Worm (Caenorhabditis elegans): ENCODE measurements around the gene best-17.

ce11 chrIII:609549-609948 lies at the start of gene best-17:
- TF ChIP-seq nhr-77 (tag; optimal IDR thresholded peaks at IDR 0.05) (no peak), ztf-4 (tag; optimal IDR thresholded peaks at IDR 0.05) (no peak), sea-2 (GFP tag; optimal IDR thresholded peaks at IDR 0.05) (no peak), jun-1 (tag; optimal IDR thresholded peaks at IDR 0.05) (no peak), mdl-1 (tag; optimal IDR thresholded peaks at IDR 0.05) (no peak), nhr-12 (tag; optimal IDR thresholded peaks at IDR 0.05) (no peak), nhr-76 (tag; optimal IDR thresholded peaks at IDR 0.05) (no peak), pqm-1 (tag; optimal IDR thresholded peaks at IDR 0.05) (no peak), unc-62 (GFP tag; optimal IDR thresholded peaks at IDR 0.05) (no peak), ceh-16 (tag; optimal IDR thresholded peaks at IDR 0.05) (no peak)

Data from whole organism, L3 larva.